Worm (Caenorhabditis elegans) whole organism, L2 larva: Measurements from ENCODE around the gene ceh-14.

ENCODE experiments used
- R02D3.7 ChIP-seq: fragments of 150-350 bp; optimal IDR thresholded peaks from 2 replicates; lab custom pipeline; 2014; ENCODE audit warnings: missing biosample characterization, missing genetic modification characterization
- lin-13 ChIP-seq: fragments of 150-350 bp; optimal IDR thresholded peaks from 2 replicates; lab custom pipeline; 2014; ENCODE audit warnings: missing biosample characterization, missing genetic modification reagents, missing genetic modification characterization
- mbf-1 ChIP-seq: sonication (generic microtip); optimal IDR thresholded peaks from 2 replicates; lab custom pipeline; 2017; ENCODE audit warnings: missing biosample characterization, missing genetic modification characterization
- nhr-21 ChIP-seq: fragments of 150-350 bp; optimal IDR thresholded peaks from 2 replicates; lab custom pipeline; 2014; ENCODE audit warnings: missing biosample characterization, missing genetic modification characterization
- nhr-23 ChIP-seq: fragments of 150-350 bp; optimal IDR thresholded peaks from 2 replicates; lab custom pipeline; 2014; ENCODE audit warnings: missing biosample characterization, missing genetic modification reagents, missing genetic modification characterization

ce11 chrX:7512714-7513113 is 19.8 kb downstream of the ceh-14 start:
- TF ChIP-seq lin-13 (GFP tag; lab: Kevin White, UChicago) (no peak), R02D3.7 (no peak), nhr-21 (tag; lab: Kevin White, UChicago) (no peak), nhr-23 (tag; lab: Kevin White, UChicago) (no peak), mbf-1 (tag; lab: Kevin White, UChicago) (no peak)
